Fruit fly (Drosophila melanogaster) whole organism, wandering third instar larva: ENCODE measurements around the gene Lamtor1.
A peak's percentile ranks its signal among the peaks of the same experiment; 100 is the strongest.

ENCODE experiments used
- Abd-B ChIP-seq: fragments of >200 bp; optimal IDR thresholded peaks from 2 replicates; lab custom pipeline; 2017; ENCODE audit warnings: missing biosample characterization, missing genetic modification characterization
- CG32264 ChIP-seq: fragments of 200-800 bp; sonication (Bioruptor generic); optimal IDR thresholded peaks from 2 replicates; lab custom pipeline; 2016; ENCODE audit warnings: missing biosample characterization, missing genetic modification characterization
- CG9705 ChIP-seq: fragments of 200-800 bp; sonication (Bioruptor generic); optimal IDR thresholded peaks from 2 replicates; lab custom pipeline; 2018; ENCODE audit warnings: missing biosample characterization, mild to moderate bottlenecking, missing genetic modification characterization
- CrebA ChIP-seq: fragments of 200-800 bp; sonication (Bioruptor generic); optimal IDR thresholded peaks from 2 replicates; lab custom pipeline; 2016; ENCODE audit warnings: missing biosample characterization, mild to moderate bottlenecking, missing genetic modification characterization, borderline replicate concordance
- Dfd ChIP-seq: fragments of >200 bp; optimal IDR thresholded peaks from 2 replicates; lab custom pipeline; 2017; ENCODE audit warnings: missing biosample characterization, missing genetic modification characterization
- Dif ChIP-seq: fragments of 200-275, 200-300 bp; sonication (Bioruptor generic); optimal IDR thresholded peaks from 2 replicates; lab custom pipeline; 2018; ENCODE audit warnings: missing biosample characterization, missing genetic modification characterization; ENCODE audit not compliant: partially characterized antibody
- GATAd ChIP-seq: sonication (Bioruptor generic); optimal IDR thresholded peaks from 2 replicates; lab custom pipeline; 2016; ENCODE audit warnings: missing biosample characterization, missing genetic modification characterization
- HLH106 ChIP-seq: fragments of 200-800 bp; optimal IDR thresholded peaks from 3 replicates; lab custom pipeline; 2019; ENCODE audit warnings: missing biosample characterization, mild to moderate bottlenecking, missing genetic modification characterization, moderate library complexity
- Hr78 ChIP-seq: fragments of >200 bp; optimal IDR thresholded peaks from 2 replicates; lab custom pipeline; 2017; ENCODE audit warnings: missing biosample characterization, missing genetic modification characterization
- Hr83 ChIP-seq: fragments of 200-300 bp; sonication (Bioruptor generic); optimal IDR thresholded peaks from 2 replicates; lab custom pipeline; 2016; ENCODE audit warnings: missing biosample characterization, mild to moderate bottlenecking, missing genetic modification characterization, moderate library complexity; ENCODE audit not compliant: poor library complexity, severe bottlenecking
- Jra ChIP-seq: sonication (Bioruptor generic); optimal IDR thresholded peaks from 2 replicates; lab custom pipeline; 2016; ENCODE audit warnings: missing biosample characterization, missing genetic modification characterization
- Mio ChIP-seq: sonication (Bioruptor generic); optimal IDR thresholded peaks from 2 replicates; lab custom pipeline; 2016; ENCODE audit warnings: missing biosample characterization, missing genetic modification characterization
- Myc ChIP-seq: fragments of >200 bp; optimal IDR thresholded peaks from 2 replicates; lab custom pipeline; 2017
- N ChIP-seq: fragments of >200 bp; optimal IDR thresholded peaks from 2 replicates; lab custom pipeline; 2018; ENCODE audit warnings: missing biosample characterization, missing external identifiers, missing genetic modification characterization
- OdsH ChIP-seq: fragments of 200-800 bp; sonication (Bioruptor generic); optimal IDR thresholded peaks from 2 replicates; lab custom pipeline; 2016; ENCODE audit warnings: missing biosample characterization, mild to moderate bottlenecking, missing genetic modification characterization
- Rel ChIP-seq, 2 experiments: fragments of 200-800 bp; sonication (Bioruptor generic) in 1 of 2; optimal IDR thresholded peaks; 2 replicates in 1 of 2; 3 replicates in 1 of 2; lab custom pipeline; 2016 to 2019; ENCODE audit warnings: mild to moderate bottlenecking in 2 of 2, missing biosample characterization in 2 of 2, missing genetic modification characterization in 2 of 2, moderate library complexity in 1 of 2
- Sp1 ChIP-seq: fragments of 200-800 bp; sonication (Bioruptor generic); optimal IDR thresholded peaks from 3 replicates; lab custom pipeline; 2019; ENCODE audit warnings: missing biosample characterization, mild to moderate bottlenecking, missing genetic modification characterization, moderate library complexity
- Vsx2 ChIP-seq: fragments of 200-300, 225-300 bp; sonication (Bioruptor generic); optimal IDR thresholded peaks from 2 replicates; lab custom pipeline; 2018; ENCODE audit warnings: missing biosample characterization, missing genetic modification characterization; ENCODE audit not compliant: partially characterized antibody
- br ChIP-seq: fragments of 200-800 bp; sonication (Bioruptor generic); optimal IDR thresholded peaks from 2 replicates; lab custom pipeline; 2016; ENCODE audit warnings: missing biosample characterization, missing genetic modification characterization
- brk ChIP-seq: fragments of 200-800 bp; sonication (Bioruptor generic); optimal IDR thresholded peaks from 2 replicates; lab custom pipeline; 2016; ENCODE audit warnings: missing biosample characterization, mild to moderate bottlenecking, missing genetic modification characterization
- dl ChIP-seq, 2 experiments: fragments of 175-275, 200-275 bp in 1 of 2; fragments of 200-275 bp in 1 of 2; sonication (Bioruptor generic); optimal IDR thresholded peaks; lab custom pipeline; 2018; ENCODE audit warnings: mild to moderate bottlenecking in 2 of 2, missing biosample characterization in 2 of 2, missing genetic modification characterization in 2 of 2, moderate library complexity in 2 of 2; ENCODE audit not compliant: partially characterized antibody in 2 of 2, insufficient read depth in 1 of 2
- dmrt93B ChIP-seq: fragments of 200-800 bp; sonication (Bioruptor generic); optimal IDR thresholded peaks from 2 replicates; lab custom pipeline; 2018; ENCODE audit warnings: missing biosample characterization, mild to moderate bottlenecking, missing genetic modification characterization
- dsf ChIP-seq: sonication (Bioruptor generic); optimal IDR thresholded peaks from 2 replicates; lab custom pipeline; 2016; ENCODE audit warnings: missing biosample characterization, missing genetic modification characterization, borderline replicate concordance
- ey ChIP-seq: fragments of 200-800 bp; sonication (Bioruptor generic); optimal IDR thresholded peaks from 2 replicates; lab custom pipeline; 2016; ENCODE audit warnings: missing biosample characterization, missing genetic modification characterization
- foxo ChIP-seq, 2 experiments: fragments of 200-800 bp; sonication (Bioruptor generic); optimal IDR thresholded peaks; 2 replicates in 1 of 2; 3 replicates in 1 of 2; lab custom pipeline; 2016 to 2017; ENCODE audit warnings: missing biosample characterization in 2 of 2, missing genetic modification characterization in 2 of 2
- fru ChIP-seq: fragments of 200-800 bp; sonication (Bioruptor generic); optimal IDR thresholded peaks from 3 replicates; lab custom pipeline; 2016; ENCODE audit warnings: missing biosample characterization, mild to moderate bottlenecking, missing genetic modification characterization
- h ChIP-seq: fragments of 200-800 bp; sonication (Bioruptor generic); optimal IDR thresholded peaks from 3 replicates; lab custom pipeline; 2016; ENCODE audit warnings: missing biosample characterization, mild to moderate bottlenecking, missing genetic modification characterization
- jim ChIP-seq: fragments of 175-275, 200-325 bp; sonication (Bioruptor generic); optimal IDR thresholded peaks from 2 replicates; lab custom pipeline; 2016; ENCODE audit warnings: missing biosample characterization, mild to moderate bottlenecking, missing genetic modification characterization
- lola ChIP-seq: fragments of >200 bp; optimal IDR thresholded peaks from 2 replicates; lab custom pipeline; 2017; ENCODE audit warnings: missing biosample characterization, missing genetic modification characterization
- pan ChIP-seq: fragments of >200 bp; optimal IDR thresholded peaks from 2 replicates; lab custom pipeline; 2017
- sage ChIP-seq: fragments of 200-800 bp; sonication (Bioruptor generic); optimal IDR thresholded peaks from 2 replicates; lab custom pipeline; 2016; ENCODE audit warnings: missing biosample characterization, mild to moderate bottlenecking, missing genetic modification characterization
- sv ChIP-seq: fragments of 200-800 bp; sonication (Bioruptor generic); optimal IDR thresholded peaks from 3 replicates; lab custom pipeline; 2016; ENCODE audit warnings: missing biosample characterization, missing genetic modification characterization
- tai ChIP-seq: sonication (Bioruptor generic); optimal IDR thresholded peaks from 2 replicates; lab custom pipeline; 2016; ENCODE audit warnings: missing biosample characterization, missing genetic modification characterization
- usp ChIP-seq: fragments of >200 bp; optimal IDR thresholded peaks from 2 replicates; lab custom pipeline; 2017; ENCODE audit warnings: missing biosample characterization, missing genetic modification characterization
- woc ChIP-seq: sonication (Bioruptor generic); optimal IDR thresholded peaks from 2 replicates; lab custom pipeline; 2016; ENCODE audit warnings: missing biosample characterization, mild to moderate bottlenecking, missing genetic modification characterization

Lamtor1 gene

dm6 chr3L:20006269-20007265, 22.3 kb downstream of the Lamtor1 start:
- no peak for TF ChIP-seq Rel (GFP tag; optimal IDR thresholded peaks at IDR 0.05; lab: Kevin White, UChicago)
- TF ChIP-seq Rel (tag; optimal IDR thresholded peaks at IDR 0.05; lab: Kevin White, UChicago): peak; percentile 77
- no peak for TF ChIP-seq woc (GFP tag; lab: Kevin White, UChicago)
- no peak for TF ChIP-seq dsf
- TF ChIP-seq Hr83 (GFP tag; lab: Kevin White, UChicago): no peak
- peak; percentile 34 for TF ChIP-seq tai

dm6 chr3L:20005033-20005782, 23.6 kb downstream of the Lamtor1 start, which contains the start of gene kug:
kug (plus strand) TSS chr3L:20005301.
- TF ChIP-seq Dif (GFP tag; lab: Kevin White, UChicago) (no peak), foxo (GFP tag; optimal IDR thresholded peaks at IDR 0.05; lab: Kevin White, UChicago) (no peak), Jra (no peak), HLH106 (tag; lab: Kevin White, UChicago) (no peak), tai (no peak), Hr78 (no peak), N (no peak), Myc (no peak), pan (lab: Kevin White, UChicago) (no peak), Abd-B (GFP tag; lab: Kevin White, UChicago) (no peak), Sp1 (no peak), sv (no peak), jim (GFP tag; lab: Kevin White, UChicago) (no peak), dmrt93B (no peak), CrebA (no peak), Dfd (no peak)

dm6 chr3L:20004442-20004869, 24.4 kb downstream of the Lamtor1 start:
- TF ChIP-seq fru (GFP tag; lab: Kevin White, UChicago): no peak
- peak; percentile 64 for TF ChIP-seq Myc
- peak; percentile 0 for TF ChIP-seq Hr83 (GFP tag; lab: Kevin White, UChicago)
- TF ChIP-seq Vsx2 (GFP tag; lab: Kevin White, UChicago): peak; percentile 79
- peak; percentile 31 for TF ChIP-seq sage (GFP tag; lab: Kevin White, UChicago)
- TF ChIP-seq, all 38 proteins: peak for 4

- TF ChIP-seq Rel (GFP tag; optimal IDR thresholded peaks at IDR 0.05; lab: Kevin White, UChicago) (no peak), Rel (tag; optimal IDR thresholded peaks at IDR 0.05; lab: Kevin White, UChicago) (no peak), OdsH (GFP tag; lab: Kevin White, UChicago) (no peak), Jra (no peak), brk (no peak), h (GFP tag; lab: Kevin White, UChicago) (no peak), usp (no peak), dsf (no peak), tai (no peak), CG9705 (no peak), woc (GFP tag; lab: Kevin White, UChicago) (no peak), ey (GFP tag; lab: Kevin White, UChicago) (no peak)
Observed at dm6 chr3L:20003235-20003493, 25.7 kb downstream of the Lamtor1 start.

- TF ChIP-seq dl (GFP tag; optimal IDR thresholded peaks at IDR 0.05; lab: Kevin White, UChicago; ENCODE audit: insufficient read depth in 1 of 2, partially characterized antibody in 2 of 2): no peak
- no peak for TF ChIP-seq Vsx2 (GFP tag; lab: Kevin White, UChicago)
- TF ChIP-seq ey (GFP tag; lab: Kevin White, UChicago): peak; percentile 88
- peak; percentile 91 for TF ChIP-seq fru (GFP tag; lab: Kevin White, UChicago)
- peak; percentile 75 for TF ChIP-seq Jra
- peak; percentile 79 for TF ChIP-seq woc (GFP tag; lab: Kevin White, UChicago)
- TF ChIP-seq Abd-B (GFP tag; lab: Kevin White, UChicago): no peak
- TF ChIP-seq dmrt93B: peak; percentile 76
- peak; percentile 65 for TF ChIP-seq CG32264
- TF ChIP-seq dsf: peak; percentile 69
- peak; percentile 37 for TF ChIP-seq GATAd (GFP tag; lab: Kevin White, UChicago)
- peak; percentile 89 for TF ChIP-seq br
- no peak for TF ChIP-seq usp
- TF ChIP-seq N: no peak
- TF ChIP-seq Rel (GFP tag; optimal IDR thresholded peaks at IDR 0.05; lab: Kevin White, UChicago): peak; percentile 40
- TF ChIP-seq Rel (tag; optimal IDR thresholded peaks at IDR 0.05; lab: Kevin White, UChicago): peak; percentile 80
- TF ChIP-seq brk: peak; percentile 86
- no peak for TF ChIP-seq Mio
- TF ChIP-seq lola (GFP tag; lab: Kevin White, UChicago): no peak
- peak; percentile 85 for TF ChIP-seq sv
- TF ChIP-seq Dif (GFP tag; lab: Kevin White, UChicago): no peak
- peak; percentile 95 for TF ChIP-seq HLH106 (tag; lab: Kevin White, UChicago)
- TF ChIP-seq Dfd: no peak
- no peak for TF ChIP-seq Hr78
- peak; percentile 81 for TF ChIP-seq Hr83 (GFP tag; lab: Kevin White, UChicago)
Observed at dm6 chr3L:20002482-20003234, 26.2 kb downstream of the Lamtor1 start, which contains the start of gene CG7668. CG7668 (plus strand) TSS chr3L:20002736.
